Fruit fly (Drosophila melanogaster): ENCODE measurements around the gene CG7017.
A peak's percentile ranks its signal among the peaks of the same experiment; 100 is the strongest.

CG7017 gene

dm6 chr3L:20212022-20212421, at the start of gene CG7017:
Gene CG7017 (minus strand): TSS chr3L:20212122.
- TF ChIP-seq ro (GFP tag; IDR thresholded peaks at IDR 0.05) (no peak), CG14441 (GFP tag; IDR thresholded peaks at IDR 0.05) (no peak), lbe (GFP tag; optimal IDR thresholded peaks at IDR 0.05) (no peak), CG12391 (tag; optimal IDR thresholded peaks at IDR 0.05) (no peak), CG2875 (GFP tag; optimal IDR thresholded peaks at IDR 0.05) (no peak), Myb (GFP tag; optimal IDR thresholded peaks at IDR 0.05) (no peak), vvl (GFP tag; IDR thresholded peaks at IDR 0.05) (no peak), CG31365 (tag; optimal IDR thresholded peaks at IDR 0.05) (no peak), CG12299 (tag; optimal IDR thresholded peaks at IDR 0.05) (no peak), CG10147 (GFP tag; optimal IDR thresholded peaks at IDR 0.05) (no peak), Dp (GFP tag; optimal IDR thresholded peaks at IDR 0.05) (no peak)

- TF ChIP-seq gfzf (GFP tag; optimal IDR thresholded peaks at IDR 0.05) (peak; percentile 9), fd3F (GFP tag; optimal IDR thresholded peaks at IDR 0.05) (peak; percentile 93), vnd (GFP tag; IDR thresholded peaks at IDR 0.05; ENCODE audit: partially characterized antibody) (no peak), YL-1 (GFP tag; optimal IDR thresholded peaks at IDR 0.05) (peak; percentile 57), Hr39 (optimal IDR thresholded peaks at IDR 0.05) (no peak), zf30C (GFP tag; optimal IDR thresholded peaks at IDR 0.05) (peak; percentile 70), MBD-R2 (GFP tag; IDR thresholded peaks at IDR 0.05) (peak; percentile 89), CG31365 (tag; optimal IDR thresholded peaks at IDR 0.05) (peak; percentile 89), hbn (GFP tag; IDR thresholded peaks at IDR 0.05; ENCODE audit: partially characterized antibody) (no peak), H2.0 (GFP tag; IDR thresholded peaks at IDR 0.05) (peak; percentile 94), sens-2 (GFP tag; IDR thresholded peaks at IDR 0.05) (peak; percentile 88), twi (tag; optimal IDR thresholded peaks at IDR 0.05) (peak; percentile 59), CG14710 (tag; optimal IDR thresholded peaks at IDR 0.05) (peak; percentile 78), unc-4 (GFP tag; IDR thresholded peaks at IDR 0.05; ENCODE audit: partially characterized antibody) (0 out of 2 replicates have a peak, but pooled peaks have one; percentile 28), Dfd (GFP tag; optimal IDR thresholded peaks at IDR 0.05) (no peak), E2f2 (GFP tag; IDR thresholded peaks at IDR 0.05) (peak; percentile 79), CG15514 (GFP tag; optimal IDR thresholded peaks at IDR 0.05) (peak; percentile 92), Ets97D (GFP tag; optimal IDR thresholded peaks at IDR 0.05) (peak; percentile 77), CG17829 (tag; optimal IDR thresholded peaks at IDR 0.05) (peak; percentile 95), chn (GFP tag; optimal IDR thresholded peaks at IDR 0.05) (peak; percentile 91), CG14667 (GFP tag; IDR thresholded peaks at IDR 0.05) (peak; percentile 92), CG15011 (GFP tag; optimal IDR thresholded peaks at IDR 0.05) (peak; percentile 95), CG2889 (GFP tag; IDR thresholded peaks at IDR 0.05) (peak; percentile 90), pb (GFP tag; optimal IDR thresholded peaks at IDR 0.05) (peak; percentile 94), Adf1 (GFP tag; IDR thresholded peaks at IDR 0.05) (peak; percentile 99), Myb (GFP tag; optimal IDR thresholded peaks at IDR 0.05) (peak; percentile 85), CG10959 (GFP tag; IDR thresholded peaks at IDR 0.05) (peak; percentile 82), Vsx1 (GFP tag; optimal IDR thresholded peaks at IDR 0.05) (peak; percentile 83), pzg (GFP tag; optimal IDR thresholded peaks at IDR 0.05) (peak; percentile 17), CG12769 (tag; optimal IDR thresholded peaks at IDR 0.05) (peak; percentile 99), pum (GFP tag; optimal IDR thresholded peaks at IDR 0.05) (peak; percentile 96), Spps (tag; optimal IDR thresholded peaks at IDR 0.05) (peak; percentile 40), C15 (GFP tag; IDR thresholded peaks at IDR 0.05) (peak; percentile 95), Gsc (GFP tag; IDR thresholded peaks at IDR 0.05) (peak; percentile 84), Jarid2 (GFP tag; optimal IDR thresholded peaks at IDR 0.05) (peak; percentile 66), HmgZ (tag; optimal IDR thresholded peaks at IDR 0.05) (peak; percentile 94), CG11695 (GFP tag; IDR thresholded peaks at IDR 0.05) (peak; percentile 96), MESR4 (GFP tag; optimal IDR thresholded peaks at IDR 0.05) (peak; percentile 63), CG7556 (GFP tag; optimal IDR thresholded peaks at IDR 0.05) (peak; percentile 95), CG2199 (GFP tag; IDR thresholded peaks at IDR 0.05) (peak; percentile 95)
Measured at dm6 chr3L:20247513-20248173, 35.7 kb upstream of the CG7017 start, which contains the start of gene rdgC. Gene rdgC (plus strand): TSS chr3L:20248080.

Measured in whole organism, embryonic.